Fruit fly (Drosophila melanogaster): ENCODE measurements around the gene CG42557.

dm6 chr3R:29930286-29930685 lies 2.8 kb upstream of the CG42557 start, which contains the start of gene alpha-Man-Ic:
- TF ChIP-seq CTCF (optimal IDR thresholded peaks at IDR 0.05) (no peak), CG8478 (optimal IDR thresholded peaks at IDR 0.05) (no peak)

All from S2 (cell line).